Fruit fly (Drosophila melanogaster): ENCODE results near the gene CG13258.

Gene CG13258

dm6 chr2L:16257227-16258071 is 35.4 kb downstream of the CG13258 start, which contains the start of the genes PRL-1 and EndoGI:
PRL-1 (minus strand) TSS chr2L:16257606.
EndoGI (plus strand) TSS chr2L:16257688.
- peak; percentile 78 for TF ChIP-seq Hnf4 (GFP tag; optimal IDR thresholded peaks at IDR 0.05)
- peak; percentile 37 for TF ChIP-seq ey (GFP tag; optimal IDR thresholded peaks at IDR 0.05)
- peak; percentile 66 for TF ChIP-seq Hr83 (GFP tag; optimal IDR thresholded peaks at IDR 0.05; ENCODE audit: poor library complexity, severe bottlenecking)
- peak; percentile 86 for TF ChIP-seq Sp1 (GFP tag; optimal IDR thresholded peaks at IDR 0.05)
- TF ChIP-seq Vsx2 (GFP tag; optimal IDR thresholded peaks at IDR 0.05; ENCODE audit: partially characterized antibody) = peak; percentile 72
- peak; percentile 46 for TF ChIP-seq woc (GFP tag; optimal IDR thresholded peaks at IDR 0.05)
- TF ChIP-seq HLH106 (tag; optimal IDR thresholded peaks at IDR 0.05) = peak; percentile 81
- TF ChIP-seq psq (GFP tag; optimal IDR thresholded peaks at IDR 0.05) = peak; percentile 71
- TF ChIP-seq foxo (GFP tag; optimal IDR thresholded peaks at IDR 0.05) = peak; percentile 25 to 79
- TF ChIP-seq CrebA (GFP tag; optimal IDR thresholded peaks at IDR 0.05; ENCODE audit: borderline replicate concordance) = no peak
- peak; percentile 72 for TF ChIP-seq OdsH (GFP tag; optimal IDR thresholded peaks at IDR 0.05)
- TF ChIP-seq fru (GFP tag; optimal IDR thresholded peaks at IDR 0.05) = peak; percentile 46
- peak; percentile 35 for TF ChIP-seq br (GFP tag; optimal IDR thresholded peaks at IDR 0.05)
- no peak for TF ChIP-seq Dfd (GFP tag; optimal IDR thresholded peaks at IDR 0.05)
- TF ChIP-seq N (GFP tag; optimal IDR thresholded peaks at IDR 0.05) = peak; percentile 39
- TF ChIP-seq dmrt93B (GFP tag; optimal IDR thresholded peaks at IDR 0.05) = no peak
- peak; percentile 57 for TF ChIP-seq h (GFP tag; optimal IDR thresholded peaks at IDR 0.05)
- no peak for TF ChIP-seq Abd-B (GFP tag; optimal IDR thresholded peaks at IDR 0.05)
- TF ChIP-seq Jra (GFP tag; optimal IDR thresholded peaks at IDR 0.05) = peak; percentile 5
- peak; percentile 10 for TF ChIP-seq dsf (GFP tag; optimal IDR thresholded peaks at IDR 0.05; ENCODE audit: borderline replicate concordance)
- peak; percentile 72 for TF ChIP-seq rgr (GFP tag; optimal IDR thresholded peaks at IDR 0.05)
- peak; percentile 19 for TF ChIP-seq CG9705 (GFP tag; optimal IDR thresholded peaks at IDR 0.05)
- TF ChIP-seq CG32264 (GFP tag; optimal IDR thresholded peaks at IDR 0.05) = no peak
- no peak for TF ChIP-seq Rel (GFP tag; optimal IDR thresholded peaks at IDR 0.05)
- TF ChIP-seq Rel (tag; optimal IDR thresholded peaks at IDR 0.05) = peak; percentile 53
- TF ChIP-seq sage (GFP tag; optimal IDR thresholded peaks at IDR 0.05) = no peak
- no peak for TF ChIP-seq lola (GFP tag; optimal IDR thresholded peaks at IDR 0.05)
- peak; percentile 86 for TF ChIP-seq brk (GFP tag; optimal IDR thresholded peaks at IDR 0.05)
- TF ChIP-seq sv (GFP tag; optimal IDR thresholded peaks at IDR 0.05) = peak; percentile 51

dm6 chr2L:16256118-16256435 is 36.7 kb downstream of the CG13258 start:
- TF ChIP-seq Mio (GFP tag; optimal IDR thresholded peaks at IDR 0.05) = no peak

- no peak for TF ChIP-seq Rel (GFP tag; optimal IDR thresholded peaks at IDR 0.05)
- TF ChIP-seq Rel (tag; optimal IDR thresholded peaks at IDR 0.05) = no peak
- TF ChIP-seq dmrt93B (GFP tag; optimal IDR thresholded peaks at IDR 0.05) = no peak
- no peak for TF ChIP-seq fru (GFP tag; optimal IDR thresholded peaks at IDR 0.05)
- TF ChIP-seq dl (GFP tag; optimal IDR thresholded peaks at IDR 0.05; ENCODE audit: insufficient read depth in 1 of 2, partially characterized antibody in 2 of 2) = no peak
- no peak for TF ChIP-seq Dif (GFP tag; optimal IDR thresholded peaks at IDR 0.05; ENCODE audit: partially characterized antibody)
- TF ChIP-seq CG9705 (GFP tag; optimal IDR thresholded peaks at IDR 0.05) = no peak
- TF ChIP-seq Hr83 (GFP tag; optimal IDR thresholded peaks at IDR 0.05; ENCODE audit: poor library complexity, severe bottlenecking) = peak; percentile 50
- no peak for TF ChIP-seq woc (GFP tag; optimal IDR thresholded peaks at IDR 0.05)
- peak; percentile 53 for TF ChIP-seq psq (GFP tag; optimal IDR thresholded peaks at IDR 0.05)
- no peak for TF ChIP-seq foxo (GFP tag; optimal IDR thresholded peaks at IDR 0.05)
- no peak for TF ChIP-seq ey (GFP tag; optimal IDR thresholded peaks at IDR 0.05)
- no peak for TF ChIP-seq Mio (GFP tag; optimal IDR thresholded peaks at IDR 0.05)
- peak; percentile 1 for TF ChIP-seq h (GFP tag; optimal IDR thresholded peaks at IDR 0.05)
- no peak for TF ChIP-seq CrebA (GFP tag; optimal IDR thresholded peaks at IDR 0.05; ENCODE audit: borderline replicate concordance)
- no peak for TF ChIP-seq sage (GFP tag; optimal IDR thresholded peaks at IDR 0.05)
- TF ChIP-seq GATAd (GFP tag; optimal IDR thresholded peaks at IDR 0.05) = no peak
- no peak for TF ChIP-seq Vsx2 (GFP tag; optimal IDR thresholded peaks at IDR 0.05; ENCODE audit: partially characterized antibody)
- peak; percentile 2 for TF ChIP-seq HLH106 (tag; optimal IDR thresholded peaks at IDR 0.05)
- TF ChIP-seq OdsH (GFP tag; optimal IDR thresholded peaks at IDR 0.05) = peak; percentile 6
Observed at dm6 chr2L:16255232-16256117, 37.4 kb downstream of the CG13258 start.
